Worm (Caenorhabditis elegans): ENCODE results near the gene C05C8.7.

DNA sequence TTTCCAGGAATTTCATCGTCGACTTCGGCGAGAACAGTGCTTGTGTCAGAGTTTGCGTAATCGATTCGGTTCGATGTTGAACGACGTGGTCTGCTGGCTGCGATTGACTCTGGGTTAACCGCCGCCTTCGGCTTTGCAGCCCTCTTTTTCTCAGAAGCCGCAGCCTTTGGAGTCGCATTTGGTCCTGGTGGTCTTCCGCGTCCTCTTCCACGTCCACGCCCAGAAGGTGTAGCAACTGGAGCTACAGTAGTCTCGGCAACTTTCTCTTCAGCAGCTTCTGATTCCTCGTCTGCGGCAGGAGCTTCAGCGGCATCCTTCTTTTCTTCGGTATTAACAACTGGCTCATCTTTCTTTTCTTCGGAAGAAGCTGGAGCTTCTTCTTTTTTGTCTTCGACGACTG lies 52.0 kb downstream of the C05C8.7 start:
- TF ChIP-seq tbx-2 (tag; optimal IDR thresholded peaks at IDR 0.05) (no peak), ama-1 (optimal IDR thresholded peaks at IDR 0.05) (no peak), fkh-10 (GFP tag; optimal IDR thresholded peaks at IDR 0.05) (no peak)

Measured in whole organism, late embryonic.